Worm (Caenorhabditis elegans) whole organism, L4 larva: ENCODE data around the gene R10E8.1.
"Not testable (repeated sequence)": the region's sequence is repeated elsewhere in the genome, so short reads cannot be mapped to it uniquely, and the experiment has no call there.

ENCODE experiments used
- F10B5.3 ChIP-seq: sonication (generic microtip); optimal IDR thresholded peaks from 2 replicates; lab custom pipeline; 2016; ENCODE audit warnings: mild to moderate bottlenecking, missing genetic modification characterization, missing compliant biosample characterization
- R02D3.7 ChIP-seq: fragments of 150-350 bp; sonication (generic microtip); optimal IDR thresholded peaks from 3 replicates; lab custom pipeline; 2014; ENCODE audit warnings: missing biosample characterization, missing genetic modification characterization
- Y75B8A.6 ChIP-seq: fragments of 200-800 bp; sonication (Bioruptor generic); IDR thresholded peaks from 2 replicates; pipeline ENCODE4 v1.3.6; 2022; ENCODE audit warnings: missing genetic modification reagents, missing genetic modification characterization, missing compliant biosample characterization
- ZK546.5 ChIP-seq, 2 experiments: sonication (generic microtip); optimal IDR thresholded peaks; 2 replicates each; lab custom pipeline; 2017; ENCODE audit warnings: missing biosample characterization in 2 of 2, missing genetic modification characterization in 2 of 2
- aha-1 ChIP-seq: fragments of 150-350 bp; peaks from one replicate; lab custom pipeline; 2014; ENCODE audit warnings: missing biosample characterization, missing genetic modification characterization
- aly-2 ChIP-seq: sonication (generic microtip); optimal IDR thresholded peaks from 2 replicates; lab custom pipeline; 2018; ENCODE audit warnings: missing biosample characterization, missing genetic modification characterization
- arid-1 ChIP-seq: fragments of 200-800 bp; sonication (Bioruptor generic); conservative IDR thresholded peaks from 2 replicates; pipeline ENCODE4 v1.3.6; 2022; ENCODE audit warnings: missing genetic modification reagents, missing genetic modification characterization, missing compliant biosample characterization
- attf-4 ChIP-seq: sonication (generic microtip); optimal IDR thresholded peaks from 3 replicates; lab custom pipeline; 2017; ENCODE audit warnings: missing biosample characterization, missing genetic modification characterization
- ces-1 ChIP-seq: fragments of 150-350 bp; sonication (generic microtip); optimal IDR thresholded peaks from 4 replicates; lab custom pipeline; 2014; ENCODE audit warnings: missing biosample characterization, missing genetic modification reagents, missing genetic modification characterization
- ctbp-1 ChIP-seq: fragments of 200-800 bp; sonication (Bioruptor generic); IDR thresholded peaks from 2 replicates; pipeline ENCODE4 v1.3.6; 2022; ENCODE audit warnings: missing genetic modification reagents, missing genetic modification characterization, missing compliant biosample characterization
- dmd-8 ChIP-seq: fragments of 200-800 bp; sonication (Bioruptor generic); IDR thresholded peaks from 2 replicates; pipeline ENCODE4 v1.3.6; 2022; ENCODE audit warnings: missing genetic modification characterization, missing compliant biosample characterization
- duxl-1 ChIP-seq: sonication (generic microtip); optimal IDR thresholded peaks from 2 replicates; lab custom pipeline; 2016; ENCODE audit warnings: mild to moderate bottlenecking, missing genetic modification characterization, moderate library complexity, missing compliant biosample characterization; ENCODE audit not compliant: poor library complexity
- egl-27 ChIP-seq: sonication (generic microtip); optimal IDR thresholded peaks from 3 replicates; lab custom pipeline; 2017; ENCODE audit warnings: missing biosample characterization, missing genetic modification reagents, missing genetic modification characterization
- hlh-30 ChIP-seq: sonication (generic microtip); optimal IDR thresholded peaks from 2 replicates; lab custom pipeline; 2017; ENCODE audit warnings: antibody characterized with exemption, mild to moderate bottlenecking, missing genetic modification characterization, missing compliant biosample characterization; ENCODE audit not compliant: insufficient read depth
- hmg-1.1 ChIP-seq: fragments of 200-800 bp; sonication (Bioruptor generic); IDR thresholded peaks from 2 replicates; pipeline ENCODE4 v1.3.6; 2022; ENCODE audit warnings: missing genetic modification reagents, missing genetic modification characterization, missing compliant biosample characterization
- jun-1 ChIP-seq: fragments of 150-350 bp; optimal IDR thresholded peaks from 2 replicates; lab custom pipeline; 2014; ENCODE audit warnings: missing biosample characterization, missing genetic modification reagents, missing genetic modification characterization
- lsy-2 ChIP-seq, 2 experiments: fragments of 150-350 bp in 1 of 2; sonication (generic microtip) in 1 of 2; optimal IDR thresholded peaks; 2 replicates each; lab custom pipeline; 2014 to 2017; ENCODE audit warnings: missing biosample characterization in 2 of 2, missing genetic modification characterization in 2 of 2
- madf-5 ChIP-seq, 2 experiments: fragments of 200-800 bp; sonication (Bioruptor generic); IDR thresholded peaks; 2 replicates each; pipeline ENCODE4 v1.3.6; 2022; ENCODE audit warnings: missing compliant biosample characterization in 2 of 2, missing genetic modification characterization in 2 of 2
- mdl-1 ChIP-seq, 2 experiments: fragments of 150-350 bp in 1 of 2; sonication (generic microtip) in 1 of 2; optimal IDR thresholded peaks; 2 replicates each; lab custom pipeline; 2014 to 2017; ENCODE audit warnings: missing biosample characterization in 2 of 2, missing genetic modification characterization in 2 of 2
- mdt-29 ChIP-seq: fragments of 200-800 bp; sonication (Bioruptor generic); IDR thresholded peaks from 2 replicates; pipeline ENCODE4 v1.3.6; 2022; ENCODE audit warnings: missing genetic modification reagents, missing genetic modification characterization, missing compliant biosample characterization
- mep-1 ChIP-seq: fragments of 150-350 bp; sonication (generic microtip); optimal IDR thresholded peaks from 3 replicates; lab custom pipeline; 2014; ENCODE audit warnings: missing biosample characterization, missing genetic modification characterization
- mes-2 ChIP-seq: sonication (generic microtip); optimal IDR thresholded peaks from 2 replicates; lab custom pipeline; 2016; ENCODE audit warnings: missing genotype, mild to moderate bottlenecking, missing genetic modification characterization, missing compliant biosample characterization; ENCODE audit not compliant: poor library complexity, severe bottlenecking
- mxl-3 ChIP-seq: fragments of 200-800 bp; sonication (Bioruptor generic); optimal IDR thresholded peaks from 2 replicates; lab custom pipeline; 2018; ENCODE audit warnings: mild to moderate bottlenecking, missing genetic modification characterization, missing compliant biosample characterization
- nhr-102 ChIP-seq: sonication (generic microtip); optimal IDR thresholded peaks from 2 replicates; lab custom pipeline; 2016; ENCODE audit warnings: mild to moderate bottlenecking, missing genetic modification characterization, moderate library complexity, missing compliant biosample characterization
- nhr-6 ChIP-seq: fragments of 150-350 bp; optimal IDR thresholded peaks from 2 replicates; lab custom pipeline; 2014; ENCODE audit warnings: missing biosample characterization, missing genetic modification characterization
- pha-4 ChIP-seq, 2 experiments: fragments of 150-350 bp in 1 of 2; fragments of 200-800 bp in 1 of 2; sonication (Bioruptor generic) in 1 of 2; IDR thresholded peaks in 1 of 2; optimal IDR thresholded peaks in 1 of 2; 2 replicates each; pipeline versions ENCODE4 v1.3.6 to Lab custom; 2014 to 2022; ENCODE audit warnings: missing genetic modification characterization in 2 of 2, missing genetic modification reagents in 2 of 2, missing biosample characterization in 1 of 2, missing compliant biosample characterization in 1 of 2
- saeg-2 ChIP-seq: fragments of 200-800 bp; sonication (Bioruptor generic); IDR thresholded peaks from 2 replicates; pipeline ENCODE4 v1.3.6; 2022; ENCODE audit warnings: missing genetic modification reagents, missing genetic modification characterization, missing compliant biosample characterization
- set-16 ChIP-seq: fragments of 200-800 bp; sonication (Bioruptor generic); IDR thresholded peaks from 2 replicates; pipeline ENCODE4 v1.3.6; 2022; ENCODE audit warnings: missing genetic modification reagents, missing genetic modification characterization, missing compliant biosample characterization
- snpc-4 ChIP-seq: fragments of 150-350 bp; optimal IDR thresholded peaks from 2 replicates; lab custom pipeline; 2014; ENCODE audit warnings: missing biosample characterization, missing genetic modification characterization
- unc-39 ChIP-seq: sonication (generic microtip); optimal IDR thresholded peaks from 2 replicates; lab custom pipeline; 2017; ENCODE audit warnings: missing biosample characterization, missing genetic modification characterization
- vab-7 ChIP-seq: fragments of 200-800 bp; sonication (Bioruptor generic); IDR thresholded peaks from 2 replicates; pipeline ENCODE4 v1.3.6; 2022; ENCODE audit warnings: missing genetic modification reagents, missing genetic modification characterization, missing compliant biosample characterization
- zag-1 ChIP-seq: fragments of 150-350 bp; optimal IDR thresholded peaks from 2 replicates; lab custom pipeline; 2014; ENCODE audit warnings: missing biosample characterization, missing genetic modification characterization
- zip-2 ChIP-seq: fragments of 150-350 bp; optimal IDR thresholded peaks from 2 replicates; lab custom pipeline; 2014; ENCODE audit warnings: missing biosample characterization, missing genetic modification characterization

The R10E8.1 gene

DNA sequence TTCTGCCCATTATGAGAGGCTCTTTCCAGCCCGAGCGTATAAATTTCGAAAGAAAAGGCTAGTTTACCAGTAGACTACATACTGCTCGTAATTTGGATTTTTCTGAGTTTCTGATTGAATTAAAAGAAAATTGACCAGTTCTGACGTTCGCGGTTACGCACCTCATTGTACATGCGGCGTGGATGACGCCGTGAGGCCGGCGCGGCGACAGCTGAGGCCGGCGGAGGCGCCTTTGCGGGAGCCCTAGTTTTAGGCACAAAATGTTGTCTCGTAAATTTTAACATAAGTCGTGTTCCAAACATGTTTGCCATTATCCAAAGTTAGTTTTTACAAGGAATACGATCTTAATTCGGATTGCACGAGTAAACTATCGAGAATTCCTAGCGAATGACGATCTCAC lies 35.4 kb downstream of the R10E8.1 start, which contains the start of gene F16H6.9:
Gene F16H6.9, plus strand, starts transcription at position 301 of the 400 bp plus-strand sequence.
- not testable (repeated sequence) for TF ChIP-seq hlh-30 (tag; lab: Kevin White, UChicago); vab-7; arid-1 (GFP tag; lab: Robert Waterston, UW)

DNA sequence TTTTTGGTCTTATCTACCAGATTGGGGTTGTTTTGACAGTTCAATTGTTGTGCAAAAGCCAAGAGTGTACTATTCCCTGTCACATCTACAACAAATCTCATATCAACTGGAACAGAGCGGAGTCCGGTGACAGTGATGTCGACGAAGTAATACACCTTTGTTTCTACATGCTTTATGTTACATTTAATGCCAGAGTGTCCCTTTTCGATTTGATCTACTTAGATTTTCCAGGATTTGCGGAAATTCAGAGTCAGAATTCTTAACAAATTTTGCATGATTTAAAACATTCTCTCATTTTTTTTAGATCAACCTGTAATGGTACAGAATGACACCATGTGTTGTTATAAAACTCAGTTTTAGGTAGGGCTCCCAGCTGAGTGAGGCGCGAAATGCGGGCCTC lies 36.0 kb downstream of the R10E8.1 start, which contains the start of gene F16H6.8:
Gene F16H6.8, minus strand, starts transcription at position 101 of the 400 bp plus-strand sequence.
- TF ChIP-seq R02D3.7; pha-4 (GFP tag; IDR thresholded peaks at IDR 0.05; lab: Robert Waterston, UW); pha-4 (tag; optimal IDR thresholded peaks at IDR 0.05; lab: Kevin White, UChicago); F10B5.3 (tag; lab: Kevin White, UChicago): not testable (repeated sequence)

- TF ChIP-seq set-16 (GFP tag; lab: Robert Waterston, UW) (peak; percentile 49; the same call in 1 of the 2 replicates), ZK546.5 (tag; optimal IDR thresholded peaks at IDR 0.05; lab: Kevin White, UChicago) (no peak), duxl-1 (no peak), ctbp-1 (GFP tag; lab: Robert Waterston, UW) (no peak), zag-1 (tag; lab: Kevin White, UChicago) (no peak), aha-1 (tag; lab: Kevin White, UChicago) (peak; percentile 90), attf-4 (tag; lab: Kevin White, UChicago) (no peak), mdl-1 (tag; optimal IDR thresholded peaks at IDR 0.05; lab: Kevin White, UChicago) (no peak), madf-5 (GFP tag; IDR thresholded peaks at IDR 0.05; lab: Robert Waterston, UW) (no peak), aly-2 (tag; lab: Kevin White, UChicago) (no peak), Y75B8A.6 (GFP tag; lab: Robert Waterston, UW) (no peak)
- TF ChIP-seq, all 104 proteins: peak for 2
Measured at ce11 chrV:18212848-18213247, 39.4 kb downstream of the R10E8.1 start.

DNA sequence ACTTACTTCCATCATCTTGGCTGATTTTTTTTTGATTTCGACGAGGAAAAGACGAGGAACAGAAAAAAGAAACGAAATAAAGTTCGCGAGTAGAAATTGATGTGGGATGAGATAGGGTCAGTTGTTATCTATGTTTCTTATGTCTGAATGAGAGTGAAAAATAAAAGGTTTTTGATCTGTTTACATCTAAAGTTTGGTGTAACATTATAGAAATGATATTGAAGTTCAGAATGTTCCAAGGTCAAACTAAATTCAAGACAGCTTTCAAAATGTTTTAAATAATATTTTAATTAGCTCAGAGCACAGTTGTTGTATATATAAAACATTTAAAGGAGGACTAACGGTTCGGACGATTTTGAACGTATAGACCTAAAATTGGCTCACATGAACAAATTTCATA lies 43.1 kb downstream of the R10E8.1 start, which contains the start of gene F16H6.7:
Gene F16H6.7, minus strand, starts transcription at position 101 of the 400 bp plus-strand sequence.
- TF ChIP-seq unc-39 (tag; lab: Kevin White, UChicago) = no peak
- no peak for TF ChIP-seq dmd-8 (GFP tag; lab: Robert Waterston, UW)
- no peak for TF ChIP-seq mes-2
- no peak for TF ChIP-seq mdt-29 (GFP tag; lab: Robert Waterston, UW)

ce11 chrV:18198421-18198820 lies 53.8 kb downstream of the R10E8.1 start, which contains the start of gene F16H6.4:
Gene F16H6.4, plus strand, starts transcription at chrV:18198721.
- no peak for TF ChIP-seq Y75B8A.6 (GFP tag; lab: Robert Waterston, UW)
- TF ChIP-seq saeg-2 (GFP tag; lab: Robert Waterston, UW) = no peak
- TF ChIP-seq zip-2 (tag; lab: Kevin White, UChicago) = no peak
- TF ChIP-seq hmg-1.1 = no peak
- no peak for TF ChIP-seq ces-1 (GFP tag; lab: Kevin White, UChicago)
- no peak for TF ChIP-seq snpc-4 (tag; lab: Kevin White, UChicago)
- no peak for TF ChIP-seq nhr-6
- TF ChIP-seq unc-39 (tag; lab: Kevin White, UChicago) = no peak
- no peak for TF ChIP-seq mxl-3 (GFP tag; lab: Kevin White, UChicago)
- no peak for TF ChIP-seq lsy-2 (tag; optimal IDR thresholded peaks at IDR 0.05; lab: Kevin White, UChicago)
- TF ChIP-seq jun-1 (tag; lab: Kevin White, UChicago) = no peak
- no peak for TF ChIP-seq mep-1
- no peak for TF ChIP-seq nhr-102
- TF ChIP-seq egl-27 (tag; lab: Kevin White, UChicago) = no peak
- TF ChIP-seq ZK546.5 (tag; optimal IDR thresholded peaks at IDR 0.05; lab: Kevin White, UChicago) = no peak
